Worm (Caenorhabditis elegans) whole organism, mixed stage, embryonic: ENCODE measurements around the gene gen-1.

Source experiments
- M03D4.4 ChIP-seq: sonication (generic microtip); optimal IDR thresholded peaks from 2 replicates; lab custom pipeline; 2017; ENCODE audit warnings: mild to moderate bottlenecking, missing genetic modification characterization, missing compliant biosample characterization
- bed-3 ChIP-seq: fragments of 200-800 bp; sonication (Bioruptor generic); optimal IDR thresholded peaks from 3 replicates; lab custom pipeline; 2018; ENCODE audit warnings: mild to moderate bottlenecking, missing genetic modification characterization, moderate library complexity, missing compliant biosample characterization
- blmp-1 ChIP-seq: fragments of 150-350 bp; optimal IDR thresholded peaks from 2 replicates; lab custom pipeline; 2014; ENCODE audit warnings: missing biosample characterization, missing genetic modification characterization
- ceh-39 ChIP-seq: fragments of 150-350 bp; optimal IDR thresholded peaks from 2 replicates; lab custom pipeline; 2014; ENCODE audit warnings: missing biosample characterization, missing genetic modification characterization
- ceh-43 ChIP-seq: fragments of 200-800 bp; sonication (Bioruptor generic); optimal IDR thresholded peaks from 2 replicates; lab custom pipeline; 2018; ENCODE audit warnings: mild to moderate bottlenecking, missing genetic modification characterization, moderate library complexity, missing compliant biosample characterization
- ceh-83 ChIP-seq: fragments of 200-800 bp; sonication (Bioruptor generic); optimal IDR thresholded peaks from 2 replicates; lab custom pipeline; 2018; ENCODE audit warnings: mild to moderate bottlenecking, missing genetic modification characterization, missing compliant biosample characterization
- ces-1 ChIP-seq: fragments of 150-350 bp; optimal IDR thresholded peaks from 2 replicates; lab custom pipeline; 2014; ENCODE audit warnings: missing biosample characterization, missing genetic modification reagents, missing genetic modification characterization
- cnd-1 ChIP-seq: fragments of 200-800 bp; sonication (Bioruptor generic); optimal IDR thresholded peaks from 2 replicates; lab custom pipeline; 2018; ENCODE audit warnings: mild to moderate bottlenecking, missing genetic modification characterization, missing compliant biosample characterization
- drap-1 ChIP-seq: fragments of 200-800 bp; sonication (Bioruptor generic); optimal IDR thresholded peaks from 3 replicates; lab custom pipeline; 2018; ENCODE audit warnings: mild to moderate bottlenecking, missing genetic modification characterization, missing compliant biosample characterization
- elt-1 ChIP-seq: sonication (generic microtip); optimal IDR thresholded peaks from 2 replicates; lab custom pipeline; 2017; ENCODE audit warnings: missing genetic modification characterization, mild to moderate bottlenecking, missing compliant biosample characterization, antibody characterized with exemption, moderate library complexity, borderline replicate concordance; ENCODE audit not compliant: insufficient read depth
- elt-3 ChIP-seq: fragments of 150-350 bp; optimal IDR thresholded peaks from 2 replicates; lab custom pipeline; 2014; ENCODE audit warnings: missing biosample characterization, missing genetic modification characterization
- flh-1 ChIP-seq: fragments of 200-800 bp; sonication (Bioruptor generic); optimal IDR thresholded peaks from 2 replicates; lab custom pipeline; 2018; ENCODE audit warnings: mild to moderate bottlenecking, missing genetic modification characterization, moderate library complexity, missing compliant biosample characterization
- ham-2 ChIP-seq: fragments of 200-800 bp; sonication (Bioruptor generic); optimal IDR thresholded peaks from 2 replicates; lab custom pipeline; 2018; ENCODE audit warnings: mild to moderate bottlenecking, missing genetic modification characterization, missing compliant biosample characterization
- hlh-1 ChIP-seq: fragments of 150-350 bp; optimal IDR thresholded peaks from 2 replicates; lab custom pipeline; 2014; ENCODE audit warnings: missing biosample characterization, missing genetic modification reagents, missing genetic modification characterization
- lin-13 ChIP-seq: fragments of 150-350 bp; optimal IDR thresholded peaks from 2 replicates; lab custom pipeline; 2014; ENCODE audit warnings: missing biosample characterization, missing genetic modification characterization
- lin-32 ChIP-seq: fragments of 200-800 bp; sonication (Bioruptor generic); optimal IDR thresholded peaks from 2 replicates; lab custom pipeline; 2018; ENCODE audit warnings: mild to moderate bottlenecking, missing genetic modification characterization, missing compliant biosample characterization
- lsy-2 ChIP-seq: fragments of 150-350 bp; optimal IDR thresholded peaks from 2 replicates; lab custom pipeline; 2014; ENCODE audit warnings: missing biosample characterization, missing genetic modification characterization
- mab-5 ChIP-seq: fragments of 150-350 bp; optimal IDR thresholded peaks from 2 replicates; lab custom pipeline; 2014; ENCODE audit warnings: missing biosample characterization, missing genetic modification characterization
- mep-1 ChIP-seq: fragments of 150-350 bp; optimal IDR thresholded peaks from 2 replicates; lab custom pipeline; 2017; ENCODE audit warnings: missing biosample characterization, missing genetic modification reagents, missing genetic modification characterization, inconsistent platforms
- mls-2 ChIP-seq: sonication (generic microtip); optimal IDR thresholded peaks from 2 replicates; lab custom pipeline; 2016; ENCODE audit warnings: mild to moderate bottlenecking, missing genetic modification characterization, moderate library complexity, missing compliant biosample characterization
- nhr-12 ChIP-seq: fragments of 150-350 bp; optimal IDR thresholded peaks from 2 replicates; lab custom pipeline; 2014; ENCODE audit warnings: missing biosample characterization, missing genetic modification characterization
- nhr-2 ChIP-seq: fragments of 150-350 bp; optimal IDR thresholded peaks from 2 replicates; lab custom pipeline; 2014; ENCODE audit warnings: missing biosample characterization, missing genetic modification characterization
- nhr-237 ChIP-seq: fragments of 150-350 bp; optimal IDR thresholded peaks from 2 replicates; lab custom pipeline; 2014; ENCODE audit warnings: missing biosample characterization, missing genetic modification characterization
- nhr-28 ChIP-seq: fragments of 150-350 bp; optimal IDR thresholded peaks from 2 replicates; lab custom pipeline; 2014; ENCODE audit warnings: missing biosample characterization, missing genetic modification characterization
- nhr-76 ChIP-seq: sonication (generic microtip); optimal IDR thresholded peaks from 2 replicates; lab custom pipeline; 2017; ENCODE audit warnings: missing biosample characterization, missing genetic modification characterization
- pha-4 ChIP-seq: fragments of 150-350 bp; optimal IDR thresholded peaks from 2 replicates; lab custom pipeline; 2018; ENCODE audit warnings: missing biosample characterization, missing genetic modification reagents, missing genetic modification characterization
- sem-2 ChIP-seq: fragments of 200-800 bp; sonication (Bioruptor generic); optimal IDR thresholded peaks from 2 replicates; lab custom pipeline; 2018; ENCODE audit warnings: mild to moderate bottlenecking, missing genetic modification characterization, missing compliant biosample characterization
- snpc-4 ChIP-seq: fragments of 150-350 bp; optimal IDR thresholded peaks from 2 replicates; lab custom pipeline; 2014; ENCODE audit warnings: missing biosample characterization, missing genetic modification characterization
- sptf-1 ChIP-seq: sonication (generic microtip); optimal IDR thresholded peaks from 2 replicates; lab custom pipeline; 2017; ENCODE audit warnings: mild to moderate bottlenecking, missing genetic modification characterization, moderate library complexity, missing compliant biosample characterization
- tbx-8 ChIP-seq: fragments of 200-800 bp; sonication (Bioruptor generic); optimal IDR thresholded peaks from 2 replicates; lab custom pipeline; 2018; ENCODE audit warnings: mild to moderate bottlenecking, missing genetic modification characterization, moderate library complexity, missing compliant biosample characterization
- unc-120 ChIP-seq: sonication (generic microtip); optimal IDR thresholded peaks from 2 replicates; lab custom pipeline; 2017; ENCODE audit warnings: missing genetic modification characterization, missing compliant biosample characterization; ENCODE audit not compliant: poor library complexity, severe bottlenecking
- unc-39 ChIP-seq: fragments of 150-350 bp; optimal IDR thresholded peaks from 2 replicates; lab custom pipeline; 2014; ENCODE audit warnings: missing biosample characterization, missing genetic modification characterization
- unc-62 ChIP-seq: fragments of 150-350 bp; optimal IDR thresholded peaks from 2 replicates; lab custom pipeline; 2014; ENCODE audit warnings: missing biosample characterization, missing genetic modification reagents, missing genetic modification characterization
- zip-8 ChIP-seq: fragments of 150-350 bp; optimal IDR thresholded peaks from 2 replicates; lab custom pipeline; 2014; ENCODE audit warnings: missing biosample characterization, missing genetic modification characterization
- ztf-11 ChIP-seq: fragments of 150-350 bp; optimal IDR thresholded peaks from 2 replicates; lab custom pipeline; 2014; ENCODE audit warnings: missing biosample characterization, missing genetic modification characterization

The gen-1 gene

ce11 chrIII:6287195-6287594 lies 39.2 kb upstream of the gen-1 start, which contains the start of gene F47D12.6:
Gene F47D12.6 (minus strand): TSS chrIII:6287295.
- TF ChIP-seq mep-1 (no peak), blmp-1 (tag; lab: Kevin White, UChicago) (no peak), ceh-39 (tag; lab: Kevin White, UChicago) (no peak)

DNA sequence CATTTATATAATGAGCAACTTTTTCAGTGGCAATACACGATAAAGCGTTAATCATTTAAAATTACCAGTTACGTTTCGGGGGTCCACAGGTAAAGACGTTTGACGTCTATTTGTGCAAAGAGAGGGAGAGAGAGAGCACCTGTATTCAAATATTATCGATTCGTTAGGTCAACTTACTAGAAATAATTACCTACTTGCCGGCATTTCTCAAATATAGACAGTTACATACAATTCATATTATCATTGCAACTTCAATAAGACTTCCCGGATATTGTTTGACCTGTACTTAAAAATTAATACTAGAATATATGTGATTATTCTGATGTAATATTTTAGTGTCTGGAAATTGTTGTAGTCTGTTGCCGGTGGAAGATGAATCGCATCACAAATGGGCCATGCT lies 37.9 kb upstream of the gen-1 start, which contains the start of gene gadr-3:
Gene gadr-3 (minus strand): TSS at position 101 of the 400 bp plus-strand sequence.
- no peak for TF ChIP-seq elt-3 (tag; lab: Kevin White, UChicago)
- TF ChIP-seq unc-39 (tag; lab: Kevin White, UChicago): no peak
- no peak for TF ChIP-seq mab-5 (tag; lab: Kevin White, UChicago)
- no peak for TF ChIP-seq ces-1 (GFP tag; lab: Kevin White, UChicago)
- TF ChIP-seq nhr-28 (tag; lab: Kevin White, UChicago): no peak
- TF ChIP-seq hlh-1 (tag; lab: Kevin White, UChicago): no peak
- TF ChIP-seq cnd-1: no peak
- TF ChIP-seq unc-120: no peak
- TF ChIP-seq drap-1 (GFP tag; lab: Kevin White, UChicago): no peak
- TF ChIP-seq sem-2 (GFP tag; lab: Kevin White, UChicago): no peak
- no peak for TF ChIP-seq lsy-2
- TF ChIP-seq lin-13 (tag; lab: Kevin White, UChicago): no peak
- TF ChIP-seq pha-4 (tag; lab: Kevin White, UChicago): no peak
- no peak for TF ChIP-seq zip-8 (tag; lab: Kevin White, UChicago)
- TF ChIP-seq unc-62 (GFP tag; lab: Kevin White, UChicago): no peak

- TF ChIP-seq unc-39 (tag; lab: Kevin White, UChicago) (no peak), ceh-43 (GFP tag; lab: Kevin White, UChicago) (no peak), mls-2 (no peak), unc-120 (no peak), unc-62 (GFP tag; lab: Kevin White, UChicago) (no peak), tbx-8 (GFP tag; lab: Kevin White, UChicago) (no peak)
Observed at ce11 chrIII:6283024-6283423, 35.1 kb upstream of the gen-1 start.

DNA sequence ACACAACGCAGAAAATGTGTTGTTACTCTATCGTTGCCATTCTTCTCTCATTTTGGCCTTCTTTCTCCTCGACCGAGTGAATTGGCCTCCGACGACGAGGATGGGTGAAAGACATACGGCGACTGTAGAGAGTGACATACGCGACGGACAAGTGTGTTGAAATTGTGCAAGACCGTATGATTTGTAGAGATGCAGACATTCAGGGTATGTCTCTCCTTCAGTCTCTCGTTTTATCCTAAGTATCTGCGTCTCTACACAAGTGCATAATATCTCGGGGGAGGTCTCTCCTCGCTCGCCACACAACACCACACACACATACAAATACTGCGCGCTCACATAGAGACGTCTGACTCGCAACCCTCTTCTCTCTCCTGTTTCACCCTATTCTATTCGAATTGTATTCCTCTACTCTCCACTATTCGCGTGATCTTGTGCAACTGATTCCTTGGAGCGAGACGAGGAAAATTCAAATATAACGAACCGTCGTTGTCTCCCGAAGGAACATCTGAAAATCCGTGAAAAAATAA lies 32.2 kb upstream of the gen-1 start, which contains the start of gene hmg-1.2:
Gene hmg-1.2 (plus strand): TSS at position 311 of the 527 bp plus-strand sequence.
- TF ChIP-seq elt-1 (tag; lab: Kevin White, UChicago) (no peak), lin-13 (tag; lab: Kevin White, UChicago) (peak; percentile 67), ztf-11 (no peak), bed-3 (GFP tag; lab: Kevin White, UChicago) (no peak), nhr-12 (tag; lab: Kevin White, UChicago) (no peak), flh-1 (GFP tag; lab: Kevin White, UChicago) (no peak), cnd-1 (peak; percentile 73), elt-3 (tag; lab: Kevin White, UChicago) (no peak), hlh-1 (tag; lab: Kevin White, UChicago) (no peak), ces-1 (GFP tag; lab: Kevin White, UChicago) (peak; percentile 74), ceh-39 (tag; lab: Kevin White, UChicago) (peak; percentile 4), M03D4.4 (tag; lab: Kevin White, UChicago) (no peak), drap-1 (GFP tag; lab: Kevin White, UChicago) (peak; percentile 59), zip-8 (tag; lab: Kevin White, UChicago) (no peak), ceh-83 (GFP tag; lab: Kevin White, UChicago) (no peak), nhr-2 (no peak), nhr-76 (tag; lab: Kevin White, UChicago) (no peak), ceh-43 (GFP tag; lab: Kevin White, UChicago) (no peak), blmp-1 (tag; lab: Kevin White, UChicago) (peak; percentile 13), sem-2 (GFP tag; lab: Kevin White, UChicago) (no peak), nhr-237 (tag; lab: Kevin White, UChicago) (peak; percentile 56), ham-2 (GFP tag; lab: Kevin White, UChicago) (peak; percentile 11), unc-120 (peak; percentile 82), unc-62 (GFP tag; lab: Kevin White, UChicago) (peak; percentile 92), mep-1 (no peak), mls-2 (peak; percentile 65), mab-5 (tag; lab: Kevin White, UChicago) (no peak), lsy-2 (peak; percentile 68), snpc-4 (tag; lab: Kevin White, UChicago) (no peak), nhr-28 (tag; lab: Kevin White, UChicago) (no peak), lin-32 (GFP tag; lab: Kevin White, UChicago) (no peak), unc-39 (tag; lab: Kevin White, UChicago) (peak; percentile 32), tbx-8 (GFP tag; lab: Kevin White, UChicago) (no peak), sptf-1 (tag; lab: Kevin White, UChicago) (peak; percentile 62), pha-4 (tag; lab: Kevin White, UChicago) (peak; percentile 0)
